Fruit fly (Drosophila melanogaster) whole organism, embryonic: ENCODE measurements around the gene CG34417.

Source experiments
- Abd-B ChIP-seq: fragments of 200-800 bp; sonication (Bioruptor generic); optimal IDR thresholded peaks from 2 replicates; lab custom pipeline; 2018; ENCODE audit warnings: missing biosample characterization, mild to moderate bottlenecking, missing genetic modification characterization, moderate library complexity
- Ada2b ChIP-seq: fragments of 200-800 bp; sonication (Bioruptor generic); IDR thresholded peaks from 2 replicates; pipeline ENCODE4 v1.3.6; 2022; ENCODE audit warnings: missing biosample characterization, missing genetic modification characterization
- B-H2 ChIP-seq: fragments of 200-800 bp; sonication (Bioruptor generic); optimal IDR thresholded peaks from 2 replicates; lab custom pipeline; 2018; ENCODE audit warnings: missing biosample characterization, mild to moderate bottlenecking, missing genetic modification characterization
- CG10209 ChIP-seq: fragments of 200-800 bp; sonication (Bioruptor generic); optimal IDR thresholded peaks from 3 replicates; lab custom pipeline; 2017; ENCODE audit warnings: missing biosample characterization, mild to moderate bottlenecking, missing genetic modification characterization, missing genetic modification reagents
- CG10979 ChIP-seq: fragments of 200-800 bp; sonication (Bioruptor generic); optimal IDR thresholded peaks from 2 replicates; lab custom pipeline; 2018; ENCODE audit warnings: missing biosample characterization, mild to moderate bottlenecking, missing genetic modification characterization, moderate library complexity
- CG11695 ChIP-seq: fragments of 200-800 bp; sonication (Bioruptor generic); IDR thresholded peaks from 3 replicates; pipeline ENCODE4 v1.3.6; 2022; ENCODE audit warnings: missing biosample characterization, missing genetic modification characterization
- CG12104 ChIP-seq: fragments of 200-800 bp; sonication (Bioruptor generic); optimal IDR thresholded peaks from 3 replicates; lab custom pipeline; 2016; ENCODE audit warnings: missing biosample characterization, missing genetic modification characterization
- CG12155 ChIP-seq: fragments of 200-800 bp; sonication (Bioruptor generic); optimal IDR thresholded peaks from 3 replicates; lab custom pipeline; 2016; ENCODE audit warnings: missing biosample characterization, missing genetic modification characterization
- CG12219 ChIP-seq: fragments of 200-800 bp; sonication (Bioruptor generic); optimal IDR thresholded peaks from 3 replicates; lab custom pipeline; 2018; ENCODE audit warnings: missing biosample characterization, mild to moderate bottlenecking, missing genetic modification characterization
- CG12299 ChIP-seq: fragments of 200-800 bp; sonication (Bioruptor generic); optimal IDR thresholded peaks from 2 replicates; lab custom pipeline; 2018; ENCODE audit warnings: missing biosample characterization, mild to moderate bottlenecking, missing genetic modification characterization
- CG14441 ChIP-seq: fragments of 200-800 bp; sonication (Bioruptor generic); IDR thresholded peaks from 2 replicates; pipeline ENCODE4 v1.3.6; 2022; ENCODE audit warnings: missing biosample characterization, missing genetic modification characterization
- CG14710 ChIP-seq: fragments of 200-800 bp; sonication (Bioruptor generic); optimal IDR thresholded peaks from 3 replicates; lab custom pipeline; 2019; ENCODE audit warnings: missing biosample characterization, mild to moderate bottlenecking, missing genetic modification characterization, moderate library complexity
- CG15601 ChIP-seq: fragments of 200-800 bp; sonication (Bioruptor generic); optimal IDR thresholded peaks from 3 replicates; lab custom pipeline; 2019; ENCODE audit warnings: missing biosample characterization, mild to moderate bottlenecking, missing genetic modification characterization, moderate library complexity
- CG1647 ChIP-seq: fragments of 200-800 bp; sonication (Bioruptor generic); optimal IDR thresholded peaks from 3 replicates; lab custom pipeline; 2016; ENCODE audit warnings: missing biosample characterization, missing genetic modification characterization
- CG2120 ChIP-seq: fragments of 200-800 bp; sonication (Bioruptor generic); optimal IDR thresholded peaks from 3 replicates; lab custom pipeline; 2016; ENCODE audit warnings: missing biosample characterization, missing genetic modification characterization
- CG32767 ChIP-seq: fragments of 200-800 bp; sonication (Bioruptor generic); IDR thresholded peaks from 2 replicates; pipeline ENCODE4 v1.3.6; 2022; ENCODE audit warnings: missing biosample characterization, missing genetic modification characterization
- CG33213 ChIP-seq: fragments of 200-800 bp; sonication (Bioruptor generic); optimal IDR thresholded peaks from 3 replicates; lab custom pipeline; 2016; ENCODE audit warnings: missing biosample characterization, missing genetic modification characterization
- CG33557 ChIP-seq: fragments of 200-800 bp; sonication (Bioruptor generic); optimal IDR thresholded peaks from 2 replicates; lab custom pipeline; 2019; ENCODE audit warnings: missing biosample characterization, mild to moderate bottlenecking, missing genetic modification characterization, moderate library complexity
- CG3995 ChIP-seq: fragments of 200-800 bp; sonication (Bioruptor generic); optimal IDR thresholded peaks from 3 replicates; lab custom pipeline; 2016; ENCODE audit warnings: missing biosample characterization, missing genetic modification characterization
- CG42726 ChIP-seq: fragments of 200-800 bp; sonication (Bioruptor generic); IDR thresholded peaks from 2 replicates; pipeline ENCODE4 v1.3.6; 2022; ENCODE audit warnings: missing biosample characterization, missing genetic modification characterization; ENCODE audit not compliant: partially characterized antibody
- CG4404 ChIP-seq: fragments of 200-800 bp; sonication (Bioruptor generic); IDR thresholded peaks from 2 replicates; pipeline ENCODE4 v1.3.6; 2022; ENCODE audit warnings: missing biosample characterization, missing genetic modification characterization
- Eip74EF ChIP-seq, 2 experiments: fragments of 200-800 bp in 1 of 2; fragments of >200 bp in 1 of 2; sonication (Bioruptor generic) in 1 of 2; optimal IDR thresholded peaks; 2 replicates each; lab custom pipeline; 2017 to 2019; ENCODE audit warnings: missing biosample characterization in 2 of 2, missing genetic modification characterization in 2 of 2, mild to moderate bottlenecking in 1 of 2, moderate library complexity in 1 of 2
- Gsc ChIP-seq: fragments of 200-800 bp; sonication (Bioruptor generic); IDR thresholded peaks from 2 replicates; pipeline ENCODE4 v1.3.6; 2022; ENCODE audit warnings: missing biosample characterization, missing genetic modification characterization
- Hmx ChIP-seq: fragments of 200-800 bp; sonication (Bioruptor generic); optimal IDR thresholded peaks from 2 replicates; lab custom pipeline; 2016; ENCODE audit warnings: missing biosample characterization, missing genetic modification characterization
- Lhr ChIP-seq: fragments of 200-800 bp; sonication (Bioruptor generic); optimal IDR thresholded peaks from 3 replicates; lab custom pipeline; 2017; ENCODE audit warnings: mild to moderate bottlenecking, missing biosample characterization, missing genetic modification reagents, missing genetic modification characterization
- Mes4 ChIP-seq: fragments of 200-800 bp; sonication (Bioruptor generic); optimal IDR thresholded peaks from 2 replicates; lab custom pipeline; 2016; ENCODE audit warnings: missing biosample characterization, missing genetic modification characterization
- Sox102F ChIP-seq: fragments of 200-800 bp; sonication (Bioruptor generic); optimal IDR thresholded peaks from 2 replicates; lab custom pipeline; 2018; ENCODE audit warnings: missing biosample characterization, mild to moderate bottlenecking, missing genetic modification characterization, moderate library complexity
- Sry-δ ChIP-seq: fragments of 200-800 bp; sonication (Bioruptor generic); optimal IDR thresholded peaks from 2 replicates; lab custom pipeline; 2016; ENCODE audit warnings: missing biosample characterization, missing genetic modification characterization
- ato ChIP-seq: fragments of 200-800 bp; sonication (Bioruptor generic); IDR thresholded peaks from 2 replicates; pipeline ENCODE4 v1.3.6; 2022; ENCODE audit warnings: missing biosample characterization, missing genetic modification characterization; ENCODE audit not compliant: partially characterized antibody
- bbx ChIP-seq: fragments of 200-800 bp; sonication (Bioruptor generic); IDR thresholded peaks from 2 replicates; pipeline ENCODE4 v1.3.6; 2022; ENCODE audit warnings: missing biosample characterization, missing genetic modification characterization; ENCODE audit not compliant: partially characterized antibody
- cato ChIP-seq: fragments of 200-800 bp; sonication (Bioruptor generic); optimal IDR thresholded peaks from 2 replicates; lab custom pipeline; 2016; ENCODE audit warnings: missing biosample characterization, missing genetic modification characterization, borderline replicate concordance
- cg ChIP-seq: fragments of 200-800 bp; sonication (Bioruptor generic); optimal IDR thresholded peaks from 3 replicates; lab custom pipeline; 2019; ENCODE audit warnings: missing biosample characterization, mild to moderate bottlenecking, missing genetic modification characterization, moderate library complexity
- crp ChIP-seq, 2 experiments: fragments of 200-800 bp; sonication (Bioruptor generic); optimal IDR thresholded peaks; 2 replicates in 1 of 2; 3 replicates in 1 of 2; lab custom pipeline; 2017; ENCODE audit warnings: missing biosample characterization in 2 of 2, missing genetic modification characterization in 2 of 2, mild to moderate bottlenecking in 1 of 2, moderate library complexity in 1 of 2
- da ChIP-seq: fragments of 200-800 bp; sonication (Bioruptor generic); optimal IDR thresholded peaks from 2 replicates; lab custom pipeline; 2016; ENCODE audit warnings: missing biosample characterization, missing genetic modification characterization
- dati ChIP-seq: fragments of 200-800 bp; sonication (Bioruptor generic); IDR thresholded peaks from 2 replicates; pipeline ENCODE4 v1.3.6; 2022; ENCODE audit warnings: missing biosample characterization, missing genetic modification characterization
- dimm ChIP-seq: fragments of 200-800 bp; sonication (Bioruptor generic); IDR thresholded peaks from 2 replicates; pipeline ENCODE4 v1.3.6; 2022; ENCODE audit warnings: missing biosample characterization, missing genetic modification characterization
- exex ChIP-seq: fragments of 200-800 bp; sonication (Bioruptor generic); optimal IDR thresholded peaks from 4 replicates; lab custom pipeline; 2018; ENCODE audit warnings: missing biosample characterization, mild to moderate bottlenecking, missing genetic modification characterization, moderate library complexity
- ftz-f1 ChIP-seq: fragments of 200-800 bp; sonication (Bioruptor generic); optimal IDR thresholded peaks from 2 replicates; lab custom pipeline; 2016; ENCODE audit warnings: missing biosample characterization, missing genetic modification characterization
- grn ChIP-seq: fragments of 200-800 bp; sonication (Bioruptor generic); optimal IDR thresholded peaks from 3 replicates; lab custom pipeline; 2017; ENCODE audit warnings: missing biosample characterization, missing genetic modification characterization
- gro ChIP-seq: fragments of 200-800 bp; sonication (Bioruptor generic); optimal IDR thresholded peaks from 2 replicates; lab custom pipeline; 2016; ENCODE audit warnings: missing biosample characterization, missing genetic modification characterization
- maf-S ChIP-seq: fragments of 200-800 bp; sonication (Bioruptor generic); optimal IDR thresholded peaks from 2 replicates; lab custom pipeline; 2016; ENCODE audit warnings: missing biosample characterization, missing genetic modification characterization
- nau ChIP-seq: fragments of 200-800 bp; sonication (Bioruptor generic); optimal IDR thresholded peaks from 3 replicates; lab custom pipeline; 2017; ENCODE audit warnings: missing biosample characterization, mild to moderate bottlenecking, missing genetic modification characterization, missing genetic modification reagents
- otp ChIP-seq: fragments of 200-800 bp; sonication (Bioruptor generic); IDR thresholded peaks from 3 replicates; pipeline ENCODE4, ENCODE4 v1.3.6; 2022; ENCODE audit warnings: missing biosample characterization, missing genetic modification characterization
- pho ChIP-seq: fragments of 200-800 bp; sonication (Bioruptor generic); optimal IDR thresholded peaks from 2 replicates; lab custom pipeline; 2016; ENCODE audit warnings: missing biosample characterization, missing genetic modification characterization
- pum ChIP-seq: fragments of 200-800 bp; sonication (Bioruptor generic); optimal IDR thresholded peaks from 2 replicates; lab custom pipeline; 2016; ENCODE audit warnings: missing biosample characterization, missing genetic modification characterization
- ro ChIP-seq: fragments of 200-800 bp; sonication (Bioruptor generic); IDR thresholded peaks from 2 replicates; pipeline ENCODE4 v1.3.6; 2022; ENCODE audit warnings: missing biosample characterization, missing genetic modification characterization
- slp2 ChIP-seq: fragments of 200-800 bp; sonication (Bioruptor generic); optimal IDR thresholded peaks from 2 replicates; lab custom pipeline; 2016; ENCODE audit warnings: missing biosample characterization, missing genetic modification characterization
- yki ChIP-seq: fragments of >200 bp; optimal IDR thresholded peaks from 3 replicates; lab custom pipeline; 2018
- zfh1 ChIP-seq: fragments of 200-800 bp; sonication (Bioruptor generic); IDR thresholded peaks from 3 replicates; pipeline ENCODE4 v1.3.6; 2022; ENCODE audit warnings: missing biosample characterization, missing genetic modification characterization

Gene CG34417

dm6 chrX:6549428-6550117 is 9.0 kb downstream of the CG34417 start (continued):
- TF ChIP-seq grn (GFP tag; lab: Kevin White, UChicago) = peak; percentile 38
- TF ChIP-seq dimm (GFP tag; lab: Robert Waterston, UW) = peak; percentile 84
- TF ChIP-seq CG33213 = no peak
- TF ChIP-seq Eip74EF (GFP tag; optimal IDR thresholded peaks at IDR 0.05; lab: Kevin White, UChicago) = peak in 1 of 2 experiments; percentile 81
- TF ChIP-seq CG10979 (tag; lab: Kevin White, UChicago) = peak; percentile 94
- peak; percentile 96 for TF ChIP-seq otp
- peak; percentile 97 for TF ChIP-seq zfh1 (GFP tag; lab: Robert Waterston, UW)
- peak; percentile 73 for TF ChIP-seq Lhr
- peak; percentile 76 for TF ChIP-seq exex (tag; lab: Kevin White, UChicago)
- TF ChIP-seq Abd-B (GFP tag; lab: Kevin White, UChicago) = peak; percentile 90
- no peak for TF ChIP-seq bbx (GFP tag; lab: Robert Waterston, UW)
- TF ChIP-seq nau (GFP tag; lab: Kevin White, UChicago) = no peak
- TF ChIP-seq ro = peak; percentile 85
- peak; percentile 93 for TF ChIP-seq pho (GFP tag; lab: Kevin White, UChicago)
- TF ChIP-seq CG2120 (GFP tag; lab: Kevin White, UChicago) = peak; percentile 96
- peak; percentile 96 for TF ChIP-seq CG10209 (GFP tag; lab: Kevin White, UChicago)
- TF ChIP-seq ftz-f1 (GFP tag; lab: Kevin White, UChicago) = peak; percentile 70
- peak; percentile 94 for TF ChIP-seq maf-S (GFP tag; lab: Kevin White, UChicago)
- TF ChIP-seq dati (GFP tag; lab: Robert Waterston, UW) = peak; percentile 93
- peak in 1 of 2 experiments; percentile 36 for TF ChIP-seq crp (GFP tag; optimal IDR thresholded peaks at IDR 0.05; lab: Kevin White, UChicago)
- peak; percentile 95 for TF ChIP-seq B-H2
- TF ChIP-seq yki (lab: Kevin White, UChicago) = no peak
- peak; percentile 80 for TF ChIP-seq CG15601
- peak; percentile 97 for TF ChIP-seq CG4404 (GFP tag; lab: Robert Waterston, UW)
- TF ChIP-seq cg (GFP tag; lab: Kevin White, UChicago) = no peak
- TF ChIP-seq slp2 = peak; percentile 93
- TF ChIP-seq Hmx (GFP tag; lab: Kevin White, UChicago) = peak; percentile 72
- peak; percentile 88 for TF ChIP-seq cato (GFP tag; lab: Kevin White, UChicago)
- peak; percentile 75 for TF ChIP-seq Sry-δ
- peak; percentile 83 for TF ChIP-seq CG33557 (GFP tag; lab: Kevin White, UChicago)
- TF ChIP-seq CG1647 (GFP tag; lab: Kevin White, UChicago) = peak; percentile 97
- TF ChIP-seq CG12104 (GFP tag; lab: Kevin White, UChicago) = peak; percentile 94
- TF ChIP-seq Sox102F (GFP tag; lab: Kevin White, UChicago) = peak; percentile 90
- peak; percentile 96 for TF ChIP-seq CG12219
- TF ChIP-seq CG14710 = peak; percentile 91
- no peak for TF ChIP-seq ato
- peak; percentile 97 for TF ChIP-seq gro (GFP tag; lab: Kevin White, UChicago)
- TF ChIP-seq CG42726 (GFP tag; lab: Robert Waterston, UW) = no peak
- peak; percentile 93 for TF ChIP-seq pum (GFP tag; lab: Kevin White, UChicago)
- TF ChIP-seq CG3995 (GFP tag; lab: Kevin White, UChicago) = peak; percentile 81
- peak; percentile 89 for TF ChIP-seq Mes4 (GFP tag; lab: Kevin White, UChicago)
- peak; percentile 91 for TF ChIP-seq CG32767
- TF ChIP-seq CG11695 (GFP tag; lab: Robert Waterston, UW) = peak; percentile 96
- TF ChIP-seq CG14441 = peak; percentile 96
- peak; percentile 86 for TF ChIP-seq da (GFP tag; lab: Kevin White, UChicago)
- peak; percentile 88 for TF ChIP-seq CG12299 (tag; lab: Kevin White, UChicago)
- TF ChIP-seq Gsc (GFP tag; lab: Robert Waterston, UW) = peak; percentile 86
- peak; percentile 97 for TF ChIP-seq Ada2b
- peak; percentile 95 for TF ChIP-seq CG12155 (GFP tag; lab: Kevin White, UChicago)
